Worm (Caenorhabditis elegans): ENCODE results near the gene trpp-11.

trpp-11 gene

DNA sequence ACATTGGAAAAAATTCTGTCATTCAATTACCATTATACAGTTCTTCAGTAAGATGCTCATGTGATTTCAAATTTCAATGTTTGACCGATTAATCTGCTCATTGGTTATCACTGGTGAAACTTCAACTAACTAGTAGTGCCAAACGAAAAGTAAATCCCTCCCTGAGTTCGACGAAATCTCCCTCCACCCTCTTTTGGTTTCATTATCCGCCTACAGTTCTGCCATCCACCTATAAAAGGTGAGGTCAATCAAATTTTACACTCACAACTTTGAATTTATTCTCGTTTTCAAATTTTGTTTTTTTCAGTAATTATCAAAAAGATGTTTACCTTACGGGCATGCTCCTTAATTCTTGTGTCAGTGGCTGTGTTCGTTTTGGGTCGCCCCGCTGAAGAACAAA lies 47.7 kb downstream of the trpp-11 start, which contains the start of gene far-8:
Gene far-8 (plus strand): TSS at position 301 of the 400 bp plus-strand sequence.
- TF ChIP-seq zip-4 (GFP tag; optimal IDR thresholded peaks at IDR 0.05) (no peak), lin-14 (GFP tag; optimal IDR thresholded peaks at IDR 0.05) (no peak), rnt-1 (tag; optimal IDR thresholded peaks at IDR 0.05) (no peak), tlp-1 (tag; optimal IDR thresholded peaks at IDR 0.05) (no peak), lin-13 (GFP tag; optimal IDR thresholded peaks at IDR 0.05) (no peak), nhr-84 (tag; optimal IDR thresholded peaks at IDR 0.05) (no peak), pax-3 (tag; optimal IDR thresholded peaks at IDR 0.05) (no peak), unc-86 (tag; optimal IDR thresholded peaks at IDR 0.05) (no peak), blmp-1 (tag; optimal IDR thresholded peaks at IDR 0.05) (no peak), irx-1 (tag; optimal IDR thresholded peaks at IDR 0.05) (no peak), ceh-82 (tag; optimal IDR thresholded peaks at IDR 0.05) (no peak), egl-27 (tag; optimal IDR thresholded peaks at IDR 0.05) (no peak), unc-62 (GFP tag; optimal IDR thresholded peaks at IDR 0.05) (no peak), C16A3.4 (tag; optimal IDR thresholded peaks at IDR 0.05) (no peak), fkh-4 (tag; optimal IDR thresholded peaks at IDR 0.05; ENCODE audit: borderline replicate concordance) (no peak)

DNA sequence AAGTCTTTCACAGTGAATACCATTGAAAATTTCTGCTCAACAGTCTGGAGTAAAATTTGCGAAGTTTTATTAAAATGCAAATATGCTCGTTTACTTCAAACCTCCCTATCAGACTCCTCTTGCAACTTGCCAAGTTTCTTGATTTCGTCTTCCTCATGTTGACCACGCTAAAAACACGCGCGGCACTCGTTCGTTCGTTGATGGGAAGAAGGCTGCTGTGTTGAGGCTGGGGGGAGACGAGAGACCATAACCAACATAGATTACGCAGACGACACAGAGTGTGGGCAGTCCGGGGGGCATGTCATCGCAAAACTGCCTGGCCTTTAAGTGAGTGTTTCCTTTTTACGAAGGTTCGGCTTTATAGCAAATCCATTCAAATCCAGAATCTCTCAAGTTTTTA lies 49.1 kb downstream of the trpp-11 start:
- TF ChIP-seq dpl-1 (GFP tag; optimal IDR thresholded peaks at IDR 0.05) = peak in 1 of 3 experiments; percentile 28
- no peak for TF ChIP-seq nhr-84 (tag; optimal IDR thresholded peaks at IDR 0.05)
- no peak for TF ChIP-seq egl-13 (tag; optimal IDR thresholded peaks at IDR 0.05)
- TF ChIP-seq jun-1 (tag; optimal IDR thresholded peaks at IDR 0.05) = no peak
- TF ChIP-seq unc-30 (tag; optimal IDR thresholded peaks at IDR 0.05) = no peak
- no peak for TF ChIP-seq lin-13 (GFP tag; optimal IDR thresholded peaks at IDR 0.05)
- TF ChIP-seq C04F5.9 (tag; optimal IDR thresholded peaks at IDR 0.05) = no peak
- TF ChIP-seq lir-3 (tag; optimal IDR thresholded peaks at IDR 0.05; ENCODE audit: poor library complexity) = no peak
- no peak for TF ChIP-seq nhr-76 (tag; optimal IDR thresholded peaks at IDR 0.05)
- TF ChIP-seq sptf-1 (tag; optimal IDR thresholded peaks at IDR 0.05) = no peak
- TF ChIP-seq mep-1 (tag; optimal IDR thresholded peaks at IDR 0.05) = peak; percentile 48
- TF ChIP-seq efl-3 (GFP tag; optimal IDR thresholded peaks at IDR 0.05) = no peak
- no peak for TF ChIP-seq tlp-1 (tag; optimal IDR thresholded peaks at IDR 0.05)
- no peak for TF ChIP-seq ceh-88 (GFP tag; IDR thresholded peaks at IDR 0.05)
- TF ChIP-seq unc-130 (tag; optimal IDR thresholded peaks at IDR 0.05) = peak; percentile 37
- TF ChIP-seq ets-5 (GFP tag; IDR thresholded peaks at IDR 0.05) = no peak
- TF ChIP-seq nhr-85 (tag) = no peak
- TF ChIP-seq ceh-8 (GFP tag; optimal IDR thresholded peaks at IDR 0.05) = no peak
- TF ChIP-seq rnt-1 (tag; optimal IDR thresholded peaks at IDR 0.05) = peak; percentile 43
- TF ChIP-seq isw-1 (GFP tag; IDR thresholded peaks at IDR 0.05) = no peak
- no peak for TF ChIP-seq nhr-90 (tag; optimal IDR thresholded peaks at IDR 0.05; ENCODE audit: poor library complexity)
- no peak for TF ChIP-seq F16B12.6 (tag; optimal IDR thresholded peaks at IDR 0.05)
- no peak for TF ChIP-seq fos-1 (tag; optimal IDR thresholded peaks at IDR 0.05)
- TF ChIP-seq swsn-7 (tag; optimal IDR thresholded peaks at IDR 0.05) = no peak
- no peak for TF ChIP-seq hlh-4 (tag; optimal IDR thresholded peaks at IDR 0.05)
- TF ChIP-seq nhr-20 (tag; optimal IDR thresholded peaks at IDR 0.05) = peak; percentile 21
- TF ChIP-seq sup-37 (GFP tag; optimal IDR thresholded peaks at IDR 0.05) = no peak
- no peak for TF ChIP-seq lin-39 (tag; optimal IDR thresholded peaks at IDR 0.05)
- no peak for TF ChIP-seq aha-1 (tag; optimal IDR thresholded peaks at IDR 0.05)
- TF ChIP-seq vab-15 (tag; optimal IDR thresholded peaks at IDR 0.05) = no peak
- no peak for TF ChIP-seq snpc-4 (tag; optimal IDR thresholded peaks at IDR 0.05)
- TF ChIP-seq elt-3 (tag; optimal IDR thresholded peaks at IDR 0.05) = peak in 1 of 6 experiments; percentile 35
- peak; percentile 36 for TF ChIP-seq nhr-19 (GFP tag; conservative IDR thresholded peaks at IDR 0.05)
- TF ChIP-seq lin-15B (tag; optimal IDR thresholded peaks at IDR 0.05) = no peak
- TF ChIP-seq efl-1 (optimal IDR thresholded peaks at IDR 0.05) = peak; percentile 6 to 15
- TF ChIP-seq efl-1 (GFP tag; optimal IDR thresholded peaks at IDR 0.05 in 1 of 2) = peak; percentile 6 to 79
- TF ChIP-seq lin-35 (GFP tag; optimal IDR thresholded peaks at IDR 0.05) = peak; percentile 18 to 39
- TF ChIP-seq elt-2 (tag; optimal IDR thresholded peaks at IDR 0.05) = no peak
- peak in 1 of 2 experiments; percentile 59 for TF ChIP-seq mdl-1 (tag; optimal IDR thresholded peaks at IDR 0.05)
- TF ChIP-seq lsy-2 (tag; optimal IDR thresholded peaks at IDR 0.05) = peak in 1 of 2 experiments; percentile 19
- TF ChIP-seq alr-1 (tag; optimal IDR thresholded peaks at IDR 0.05; ENCODE audit: borderline replicate concordance) = no peak

Measured in whole organism, L1 larva.